Worm (Caenorhabditis elegans): ENCODE data around the gene str-90.

str-90 gene

DNA sequence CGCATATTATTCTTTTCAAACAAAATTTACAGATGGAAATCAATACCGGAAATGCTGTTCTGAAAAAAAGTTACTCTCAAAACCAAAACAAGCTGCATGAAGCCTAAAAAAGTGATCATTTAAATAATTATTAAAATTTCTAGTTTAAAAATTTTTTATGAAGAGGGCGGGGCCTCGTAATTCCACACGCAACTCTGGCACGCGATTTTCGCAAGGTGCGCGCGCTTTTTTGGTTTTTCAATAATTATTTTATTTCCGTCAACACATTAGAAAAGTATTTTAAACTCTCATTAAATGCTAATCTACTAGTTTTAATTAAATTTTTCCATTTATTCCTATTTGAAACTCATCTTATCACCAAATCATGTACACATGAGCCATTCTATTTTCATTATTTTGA, 26.7 kb downstream of the str-90 start (continued):
- TF ChIP-seq B0035.1 (tag; optimal IDR thresholded peaks at IDR 0.05) (no peak), hmg-20 (GFP tag; IDR thresholded peaks at IDR 0.05) (no peak), F22D6.2 (tag; optimal IDR thresholded peaks at IDR 0.05) (no peak), rpc-1 (optimal IDR thresholded peaks at IDR 0.05) (peak; percentile 28), rpc-1 (tag; optimal IDR thresholded peaks at IDR 0.05) (no peak), ceh-79 (tag; optimal IDR thresholded peaks at IDR 0.05) (no peak), akir-1 (GFP tag; optimal IDR thresholded peaks at IDR 0.05) (no peak), chd-7 (tag; optimal IDR thresholded peaks at IDR 0.05) (no peak), mxl-1 (tag; optimal IDR thresholded peaks at IDR 0.05) (no peak), rcor-1 (GFP tag; IDR thresholded peaks at IDR 0.05) (peak; percentile 14; the same call in 1 of the 2 replicates), snpc-3.4 (tag; optimal IDR thresholded peaks at IDR 0.05) (no peak), F49E8.2 (tag; optimal IDR thresholded peaks at IDR 0.05; ENCODE audit: insufficient read depth) (no peak)

DNA sequence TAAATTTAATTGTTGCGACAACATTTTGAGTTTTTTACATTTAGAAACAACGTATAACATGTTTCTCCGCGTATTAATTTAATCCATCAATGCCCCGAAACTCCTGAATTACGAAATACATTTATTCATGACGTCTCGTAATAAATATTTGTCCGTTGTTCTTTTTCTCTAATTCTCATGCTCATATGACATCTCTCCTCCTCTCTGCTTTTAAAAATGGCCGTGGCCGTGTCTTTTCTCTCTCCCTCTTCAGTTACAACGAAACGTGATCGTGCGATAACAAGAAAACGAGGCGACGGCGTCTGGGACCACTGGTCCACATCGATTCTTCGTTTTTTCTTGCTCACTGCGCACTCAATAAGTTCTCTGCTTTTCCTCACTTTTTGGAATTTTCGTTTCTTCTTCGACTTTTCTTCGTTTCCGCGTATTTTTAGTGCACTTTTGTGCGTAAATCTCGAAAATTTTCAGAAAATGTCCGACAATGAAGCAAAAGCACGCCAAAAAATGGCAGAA, 27.1 kb downstream of the str-90 start, which contains the start of gene snap-1:
snap-1 (plus strand) TSS at position 463 of the 513 bp plus-strand sequence.
- TF ChIP-seq nhr-80 (tag; optimal IDR thresholded peaks at IDR 0.05) (peak; percentile 16), ztf-3 (GFP tag; optimal IDR thresholded peaks at IDR 0.05) (no peak), lin-35 (GFP tag; optimal IDR thresholded peaks at IDR 0.05) (peak in 1 of 3 experiments; percentile 44), cebp-1 (GFP tag; IDR thresholded peaks at IDR 0.05) (peak; percentile 90), cebp-1 (tag; optimal IDR thresholded peaks at IDR 0.05) (peak; percentile 95), hmg-1.2 (GFP tag; IDR thresholded peaks at IDR 0.05) (peak; percentile 45; the same call in 1 of the 2 replicates), ceh-58 (GFP tag; IDR thresholded peaks at IDR 0.05) (no peak), dpff-1 (tag; optimal IDR thresholded peaks at IDR 0.05) (no peak), pbrm-1 (GFP tag; IDR thresholded peaks at IDR 0.05) (peak; percentile 27; the same call in 1 of the 2 replicates), ztf-28 (GFP tag; IDR thresholded peaks at IDR 0.05) (no peak), ekl-4 (GFP tag; IDR thresholded peaks at IDR 0.05) (no peak), K12H6.12 (tag; optimal IDR thresholded peaks at IDR 0.05) (peak; percentile 73), ceh-40 (GFP tag; IDR thresholded peaks at IDR 0.05) (0 out of 2 replicates have a peak, but pooled peaks have one; percentile 46), tbp1 (GFP tag; optimal IDR thresholded peaks at IDR 0.05) (peak; percentile 3), B0019.2 (GFP tag; conservative IDR thresholded peaks at IDR 0.05) (no peak), C06A6.2 (GFP tag; conservative IDR thresholded peaks at IDR 0.05) (no peak), ceh-27 (GFP tag; optimal IDR thresholded peaks at IDR 0.05) (peak; percentile 46), ama-1 (optimal IDR thresholded peaks at IDR 0.05) (peak; percentile 44), ama-1 (GFP tag; optimal IDR thresholded peaks at IDR 0.05) (no peak), dox-1 (GFP tag; IDR thresholded peaks at IDR 0.05) (peak; percentile 51; the same call in 1 of the 2 replicates), lsy-27 (tag; optimal IDR thresholded peaks at IDR 0.05; ENCODE audit: borderline replicate concordance, insufficient read depth) (no peak), attf-5 (GFP tag; optimal IDR thresholded peaks at IDR 0.05) (peak; percentile 83), lin-54 (GFP tag; optimal IDR thresholded peaks at IDR 0.05) (peak; percentile 17), mcd-1 (GFP tag; IDR thresholded peaks at IDR 0.05) (0 out of 2 replicates have a peak, but pooled peaks have one; percentile 47)

DNA sequence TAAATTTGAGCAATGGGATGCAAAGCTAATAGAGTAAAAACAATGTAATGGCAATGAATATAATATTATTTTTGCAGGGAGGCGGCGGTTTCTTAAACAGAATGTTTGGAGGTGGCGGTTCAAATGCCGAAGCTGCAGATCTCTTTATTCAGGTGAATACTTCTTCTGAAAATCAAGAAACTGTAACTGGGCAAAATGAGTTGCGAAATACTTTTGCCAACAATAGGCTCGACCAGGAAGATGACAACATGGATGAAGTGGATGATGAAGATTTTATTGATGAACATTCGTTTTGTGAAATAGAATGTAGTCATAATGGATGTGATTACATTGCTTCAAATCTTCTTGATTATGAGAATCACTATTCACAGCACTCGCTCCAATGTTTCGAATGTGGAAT, 27.8 kb downstream of the str-90 start:
- TF ChIP-seq madf-3 (GFP tag; IDR thresholded peaks at IDR 0.05) (0 out of 2 replicates have a peak, but pooled peaks have one; percentile 62), aptf-3 (GFP tag; IDR thresholded peaks at IDR 0.05) (no peak), cebp-1 (GFP tag; IDR thresholded peaks at IDR 0.05) (no peak), cebp-1 (tag; optimal IDR thresholded peaks at IDR 0.05) (peak; percentile 59), madf-6 (GFP tag; IDR thresholded peaks at IDR 0.05) (0 out of 2 replicates have a peak, but pooled peaks have one; percentile 14)
